Worm (Caenorhabditis elegans): ENCODE data around the gene ace-3.

The ace-3 gene

ce11 chrII:14176642-14177041 is 28.8 kb upstream of the ace-3 start:
- no peak for TF ChIP-seq mdl-1 (tag; optimal IDR thresholded peaks at IDR 0.05)
- no peak for TF ChIP-seq nhr-71 (tag; optimal IDR thresholded peaks at IDR 0.05)
- TF ChIP-seq C04F5.9 (tag; optimal IDR thresholded peaks at IDR 0.05) = no peak
- TF ChIP-seq irx-1 (tag; optimal IDR thresholded peaks at IDR 0.05) = no peak
- TF ChIP-seq skn-1 (tag; optimal IDR thresholded peaks at IDR 0.05) = no peak
- TF ChIP-seq unc-86 (tag; optimal IDR thresholded peaks at IDR 0.05) = no peak
- no peak for TF ChIP-seq Y116A8C.19 (tag; optimal IDR thresholded peaks at IDR 0.05; ENCODE audit: borderline replicate concordance)
- no peak for TF ChIP-seq efl-1 (optimal IDR thresholded peaks at IDR 0.05)
- peak in 1 of 2 experiments; percentile 42 for TF ChIP-seq efl-1 (GFP tag; optimal IDR thresholded peaks at IDR 0.05 in 1 of 2)
- TF ChIP-seq lin-35 (GFP tag; optimal IDR thresholded peaks at IDR 0.05) = no peak
- TF ChIP-seq mep-1 (tag; optimal IDR thresholded peaks at IDR 0.05) = no peak
- TF ChIP-seq egl-13 (tag; optimal IDR thresholded peaks at IDR 0.05) = no peak
- TF ChIP-seq sox-4 (tag; optimal IDR thresholded peaks at IDR 0.05) = no peak
- TF ChIP-seq rnt-1 (tag; optimal IDR thresholded peaks at IDR 0.05) = peak; percentile 26
- TF ChIP-seq lin-14 (GFP tag; optimal IDR thresholded peaks at IDR 0.05) = peak; percentile 59
- TF ChIP-seq snu-23 (GFP tag; optimal IDR thresholded peaks at IDR 0.05) = no peak
- no peak for TF ChIP-seq nhr-85 (tag)
- no peak for TF ChIP-seq efl-3 (GFP tag; optimal IDR thresholded peaks at IDR 0.05)
- no peak for TF ChIP-seq nhr-11 (tag; optimal IDR thresholded peaks at IDR 0.05)
- no peak for TF ChIP-seq ama-1 (optimal IDR thresholded peaks at IDR 0.05)
- TF ChIP-seq grh-1 (GFP tag; IDR thresholded peaks at IDR 0.05) = no peak
- TF ChIP-seq sup-37 (GFP tag; optimal IDR thresholded peaks at IDR 0.05) = no peak
- no peak for TF ChIP-seq snpc-4 (tag; optimal IDR thresholded peaks at IDR 0.05)
- no peak for TF ChIP-seq xbp-1 (tag; optimal IDR thresholded peaks at IDR 0.05)

- TF ChIP-seq elt-3 (tag; optimal IDR thresholded peaks at IDR 0.05) (no peak), ztf-4 (tag; optimal IDR thresholded peaks at IDR 0.05) (no peak), efl-1 (optimal IDR thresholded peaks at IDR 0.05) (no peak), efl-1 (GFP tag; optimal IDR thresholded peaks at IDR 0.05 in 1 of 2) (peak in 1 of 2 experiments; percentile 44), unc-130 (tag; optimal IDR thresholded peaks at IDR 0.05) (peak; percentile 0), lsy-2 (tag; optimal IDR thresholded peaks at IDR 0.05) (peak in 1 of 2 experiments; percentile 18), rnt-1 (tag; optimal IDR thresholded peaks at IDR 0.05) (peak; percentile 67), nhr-12 (tag; optimal IDR thresholded peaks at IDR 0.05) (no peak), fos-1 (tag; optimal IDR thresholded peaks at IDR 0.05) (no peak), lin-14 (GFP tag; optimal IDR thresholded peaks at IDR 0.05) (peak; percentile 65), nhr-71 (tag; optimal IDR thresholded peaks at IDR 0.05) (peak; percentile 30), lin-39 (tag; optimal IDR thresholded peaks at IDR 0.05) (peak; percentile 40)
Observed at ce11 chrII:14178233-14178969, 27.0 kb upstream of the ace-3 start, which contains the start of gene efhd-1. TSS of gene efhd-1 (plus strand) at chrII:14178814.

ce11 chrII:14186937-14187336 is 18.5 kb upstream of the ace-3 start:
- no peak for TF ChIP-seq ama-1 (optimal IDR thresholded peaks at IDR 0.05)
- no peak for TF ChIP-seq snpc-4 (tag; optimal IDR thresholded peaks at IDR 0.05)
- no peak for TF ChIP-seq mef-2 (tag; optimal IDR thresholded peaks at IDR 0.05)
- TF ChIP-seq fkh-8 (tag; optimal IDR thresholded peaks at IDR 0.05) = no peak
- TF ChIP-seq lir-3 (tag; optimal IDR thresholded peaks at IDR 0.05; ENCODE audit: poor library complexity) = no peak

ce11 chrII:14187456-14187855 is 18.0 kb upstream of the ace-3 start:
- peak; percentile 4 for TF ChIP-seq lin-14 (GFP tag; optimal IDR thresholded peaks at IDR 0.05)
- peak; percentile 36 to 52 (median 46) for TF ChIP-seq dpl-1 (GFP tag; optimal IDR thresholded peaks at IDR 0.05)
- TF ChIP-seq efl-1 (optimal IDR thresholded peaks at IDR 0.05) = peak in 1 of 2 experiments; percentile 4
- TF ChIP-seq efl-1 (GFP tag; optimal IDR thresholded peaks at IDR 0.05 in 1 of 2) = peak; percentile 54 to 74
- peak in 1 of 2 experiments; percentile 32 for TF ChIP-seq lin-35 (GFP tag; optimal IDR thresholded peaks at IDR 0.05)
- TF ChIP-seq unc-62 (GFP tag; optimal IDR thresholded peaks at IDR 0.05) = no peak
- TF ChIP-seq nhr-85 (tag) = peak; percentile 35
- no peak for TF ChIP-seq snu-23 (GFP tag; optimal IDR thresholded peaks at IDR 0.05)
